Fruit fly (Drosophila melanogaster) Kc167 (cell line): Measurements from ENCODE around the gene Rbfox1.

Experiments
- Myc ChIP-seq: fragments of >200 bp; optimal IDR thresholded peaks from 2 replicates; lab custom pipeline; 2017; ENCODE audit warnings: missing external identifiers
- Sin3A ChIP-seq: fragments of >200 bp; optimal IDR thresholded peaks from 2 replicates; lab custom pipeline; 2018; ENCODE audit warnings: missing external identifiers
- h ChIP-seq: fragments of >200 bp; optimal IDR thresholded peaks from 3 replicates; lab custom pipeline; 2018; ENCODE audit warnings: missing external identifiers
- insv ChIP-seq: fragments of >200 bp; optimal IDR thresholded peaks from 3 replicates; lab custom pipeline; 2018; ENCODE audit warnings: missing external identifiers
- psq ChIP-seq: fragments of >200 bp; optimal IDR thresholded peaks from 2 replicates; lab custom pipeline; 2017; ENCODE audit warnings: missing external identifiers
- ttk ChIP-seq: sonication (Bioruptor generic); optimal IDR thresholded peaks from 2 replicates; lab custom pipeline; 2017; ENCODE audit warnings: missing external identifiers

Gene Rbfox1

dm6 chr3L:10584965-10585364 is 103.8 kb downstream of the Rbfox1 start:
- TF ChIP-seq ttk (no peak), h (lab: Kevin White, UChicago) (no peak), psq (no peak), Myc (no peak), Sin3A (lab: Kevin White, UChicago) (no peak), insv (no peak)

DNA sequence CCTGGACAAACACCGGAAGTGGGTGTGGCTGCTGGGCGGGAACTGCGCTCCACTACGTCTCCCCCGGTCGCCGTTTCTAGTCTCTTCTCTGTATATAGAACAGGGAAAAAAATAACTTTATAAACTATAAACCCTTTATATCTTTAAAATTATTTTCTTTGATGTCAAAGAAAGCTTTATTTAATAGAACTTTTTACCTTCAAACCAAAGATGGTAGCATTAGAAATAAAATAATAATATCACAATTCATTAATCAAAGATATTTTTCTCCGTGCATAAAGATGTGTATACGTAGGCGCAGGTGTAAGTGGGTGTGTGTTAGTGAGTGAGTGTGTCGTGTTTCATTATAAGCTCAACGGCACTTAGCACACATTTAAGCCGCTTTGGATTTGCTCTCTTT is 118.3 kb downstream of the Rbfox1 start:
- TF ChIP-seq h (lab: Kevin White, UChicago), result no peak
- TF ChIP-seq insv, result no peak
- TF ChIP-seq Myc, result no peak
- no peak for TF ChIP-seq ttk
- no peak for TF ChIP-seq Sin3A (lab: Kevin White, UChicago)
- TF ChIP-seq psq, result no peak

DNA sequence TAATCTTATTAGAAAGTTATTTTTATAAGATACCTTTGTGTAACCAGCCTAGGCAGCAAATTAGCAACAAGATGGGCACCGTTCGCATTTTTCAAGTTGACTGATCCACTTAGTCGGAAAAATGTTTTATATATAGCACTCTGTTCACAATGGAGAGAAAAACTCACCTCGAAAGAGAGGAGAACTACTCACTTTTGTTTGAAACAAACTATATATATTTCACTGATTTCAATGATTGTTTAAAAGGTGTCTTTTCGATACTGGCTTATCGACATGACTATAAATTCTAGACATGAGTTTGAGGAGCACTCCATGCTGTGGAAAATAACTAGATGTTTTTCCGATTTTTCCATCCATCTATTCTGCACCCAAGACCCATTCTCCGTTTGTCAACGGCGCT is 142.3 kb downstream of the Rbfox1 start, which contains the start of gene CG42521:
Gene CG42521, minus strand, starts transcription at position 101 of the 400 bp plus-strand sequence.
- no peak for TF ChIP-seq insv
- TF ChIP-seq Myc, result no peak
- no peak for TF ChIP-seq psq
- TF ChIP-seq h (lab: Kevin White, UChicago), result no peak
- no peak for TF ChIP-seq ttk
- no peak for TF ChIP-seq Sin3A (lab: Kevin White, UChicago)

DNA sequence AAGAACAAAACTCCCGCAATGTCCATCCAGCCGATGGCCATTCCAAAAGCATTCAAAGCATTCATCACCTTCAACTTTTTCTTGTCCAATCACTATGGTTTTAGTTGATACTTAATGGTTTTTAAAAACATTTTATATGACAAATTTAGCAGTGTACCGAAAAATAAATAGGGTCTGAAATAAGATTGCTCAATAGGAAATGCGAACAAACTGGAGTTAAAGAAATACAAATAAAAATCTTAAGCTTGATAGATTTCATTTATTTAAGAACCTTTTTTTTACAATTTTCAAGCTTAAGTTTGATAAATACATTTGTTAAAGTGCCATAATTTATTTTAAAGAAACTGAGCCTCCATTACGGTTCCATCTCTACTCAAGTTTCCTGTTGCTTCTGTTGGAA is 144.3 kb downstream of the Rbfox1 start, which contains the start of gene CG43127:
Gene CG43127, minus strand, starts transcription at position 101 of the 400 bp plus-strand sequence.
- TF ChIP-seq h (lab: Kevin White, UChicago) (no peak), psq (no peak), Sin3A (lab: Kevin White, UChicago) (no peak), Myc (no peak), insv (no peak), ttk (no peak)

DNA sequence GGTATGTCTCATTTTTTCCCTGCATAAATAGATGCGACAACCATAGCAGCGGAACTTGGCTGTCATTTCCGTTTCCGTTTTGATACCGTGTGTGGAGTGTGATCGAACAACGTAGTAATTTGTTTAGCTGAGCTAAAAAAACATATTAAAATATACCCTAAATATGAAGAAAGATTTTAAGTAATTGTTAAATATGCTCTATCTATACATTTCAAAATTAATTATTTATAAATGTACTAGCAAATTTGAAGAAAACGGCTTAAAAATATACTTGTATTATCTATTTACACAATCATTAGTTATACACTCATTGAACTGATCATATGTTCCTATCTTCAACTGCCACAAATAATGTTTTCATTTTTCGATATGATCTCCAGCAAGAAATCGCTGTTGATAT is 145.0 kb downstream of the Rbfox1 start, which contains the start of gene CG34238:
Gene CG34238, plus strand, starts transcription at position 301 of the 400 bp plus-strand sequence.
- no peak for TF ChIP-seq psq
- no peak for TF ChIP-seq h (lab: Kevin White, UChicago)
- no peak for TF ChIP-seq ttk
- TF ChIP-seq Sin3A (lab: Kevin White, UChicago), result no peak
- TF ChIP-seq Myc, result no peak
- TF ChIP-seq insv, result no peak

DNA sequence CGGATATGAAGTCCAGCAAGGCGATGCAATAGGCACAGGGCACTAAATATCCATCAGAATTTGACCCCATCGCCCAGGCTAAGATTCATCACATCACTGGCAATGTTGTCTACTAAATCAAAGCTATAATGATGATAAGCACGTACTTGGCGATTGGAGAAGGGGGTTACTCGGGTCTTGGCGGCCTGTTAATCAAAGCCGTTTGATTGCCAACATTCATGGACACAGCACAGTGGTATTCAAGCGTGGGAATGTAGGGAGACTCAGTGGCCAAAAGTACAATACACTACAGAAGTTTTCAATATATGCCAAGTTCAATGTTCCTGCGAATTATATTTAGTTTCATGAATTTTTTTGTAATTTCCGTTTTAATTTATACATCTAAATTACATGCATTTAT is 147.2 kb downstream of the Rbfox1 start, which contains the start of gene CG14151:
Gene CG14151, minus strand, starts transcription at position 101 of the 400 bp plus-strand sequence.
- TF ChIP-seq psq, result no peak
- no peak for TF ChIP-seq Myc
- TF ChIP-seq insv, result no peak
- no peak for TF ChIP-seq Sin3A (lab: Kevin White, UChicago)
- no peak for TF ChIP-seq ttk
- no peak for TF ChIP-seq h (lab: Kevin White, UChicago)

DNA sequence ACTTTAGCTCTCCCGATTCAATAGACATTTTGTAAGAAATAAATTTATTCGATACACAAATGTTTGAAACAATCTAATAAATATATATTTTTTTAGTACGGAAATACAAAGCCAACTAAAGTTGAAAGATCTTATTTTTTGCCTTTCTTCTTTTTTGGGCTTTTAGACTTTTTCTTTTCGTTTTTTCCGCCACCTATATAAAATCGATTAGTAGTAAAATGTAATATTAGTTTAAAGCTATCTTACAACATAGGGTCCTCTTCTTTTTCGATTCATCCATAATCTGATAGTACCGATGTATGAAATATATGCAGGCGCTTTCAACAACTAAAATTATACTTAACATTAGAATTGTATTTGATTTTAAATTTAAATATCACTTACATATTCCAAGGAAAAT is 148.8 kb downstream of the Rbfox1 start, which contains the start of gene CG42536:
Gene CG42536, minus strand, starts transcription at position 101 of the 400 bp plus-strand sequence.
- TF ChIP-seq ttk (no peak), Sin3A (lab: Kevin White, UChicago) (no peak), h (lab: Kevin White, UChicago) (no peak), psq (no peak), Myc (no peak), insv (no peak)

DNA sequence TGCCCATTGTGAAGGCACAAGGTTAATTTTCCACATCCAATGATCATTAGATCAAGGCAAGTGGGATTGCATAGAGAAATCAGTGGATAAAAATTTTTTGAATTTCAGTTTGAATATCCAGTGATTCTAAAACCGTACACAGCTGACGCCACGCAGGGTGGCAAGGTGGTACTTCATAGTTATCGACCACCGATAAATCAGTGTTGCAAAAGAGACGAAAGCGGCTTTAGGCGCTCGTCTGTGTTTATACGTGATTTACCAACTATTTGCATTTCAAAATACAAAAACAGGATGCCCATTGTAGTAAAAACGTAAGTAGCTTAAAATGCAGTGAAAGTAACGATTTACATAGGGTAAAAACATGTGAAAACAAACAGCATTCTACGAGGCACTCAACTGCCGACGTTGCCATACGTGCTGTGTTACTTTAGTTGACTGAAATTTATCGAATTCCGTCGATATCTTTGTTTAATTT is 149.7 kb downstream of the Rbfox1 start, which contains the start of the genes CG42535, CG34001 and hay:
Gene CG42535, minus strand, starts transcription at position 51 of the 475 bp plus-strand sequence.
Gene CG34001, plus strand, starts transcription at position 195 of the 475 bp plus-strand sequence.
Gene hay, plus strand, starts transcription at position 195 of the 475 bp plus-strand sequence.
- TF ChIP-seq h (lab: Kevin White, UChicago), result no peak
- no peak for TF ChIP-seq Myc
- no peak for TF ChIP-seq psq
- TF ChIP-seq ttk, result no peak
- no peak for TF ChIP-seq insv
- TF ChIP-seq Sin3A (lab: Kevin White, UChicago), result no peak

- no peak for TF ChIP-seq ttk
- no peak for TF ChIP-seq Sin3A (lab: Kevin White, UChicago)
- TF ChIP-seq psq, result no peak
- TF ChIP-seq Myc, result no peak
Measured at dm6 chr3L:10637819-10638218, 156.6 kb downstream of the Rbfox1 start, which contains the start of gene Cnep1r2. Cnep1r2 (plus strand) TSS chr3L:10638146.

- TF ChIP-seq insv, result no peak
- no peak for TF ChIP-seq Sin3A (lab: Kevin White, UChicago)
- no peak for TF ChIP-seq psq
- no peak for TF ChIP-seq ttk
- no peak for TF ChIP-seq Myc
- no peak for TF ChIP-seq h (lab: Kevin White, UChicago)
Measured at dm6 chr3L:10639440-10639839, 158.2 kb downstream of the Rbfox1 start, which contains the start of gene CG18628. CG18628 (plus strand) TSS chr3L:10639740.

DNA sequence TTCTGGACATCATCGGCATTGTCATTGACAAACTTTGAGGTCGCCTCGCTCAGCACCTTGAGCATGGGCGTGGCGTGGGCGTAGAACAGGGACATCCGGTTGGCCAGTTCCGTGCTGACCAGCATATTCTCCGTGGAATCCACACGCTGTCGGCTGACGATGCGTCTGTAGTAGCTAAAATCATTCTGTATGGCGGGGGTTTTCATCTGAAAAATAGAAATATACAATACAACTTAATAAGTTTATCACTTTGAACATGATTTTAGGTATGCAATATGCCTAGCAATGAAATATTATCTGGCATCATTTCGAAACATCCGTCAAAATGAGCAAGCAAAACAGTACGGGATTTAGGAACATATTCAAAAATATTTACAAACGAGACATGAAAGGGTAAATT is 160.4 kb downstream of the Rbfox1 start, which contains the start of gene CG14154:
Gene CG14154, plus strand, starts transcription at position 301 of the 400 bp plus-strand sequence.
- TF ChIP-seq insv, result no peak
- TF ChIP-seq h (lab: Kevin White, UChicago), result no peak
- no peak for TF ChIP-seq ttk
- no peak for TF ChIP-seq psq
- TF ChIP-seq Myc, result no peak
- TF ChIP-seq Sin3A (lab: Kevin White, UChicago), result no peak

DNA sequence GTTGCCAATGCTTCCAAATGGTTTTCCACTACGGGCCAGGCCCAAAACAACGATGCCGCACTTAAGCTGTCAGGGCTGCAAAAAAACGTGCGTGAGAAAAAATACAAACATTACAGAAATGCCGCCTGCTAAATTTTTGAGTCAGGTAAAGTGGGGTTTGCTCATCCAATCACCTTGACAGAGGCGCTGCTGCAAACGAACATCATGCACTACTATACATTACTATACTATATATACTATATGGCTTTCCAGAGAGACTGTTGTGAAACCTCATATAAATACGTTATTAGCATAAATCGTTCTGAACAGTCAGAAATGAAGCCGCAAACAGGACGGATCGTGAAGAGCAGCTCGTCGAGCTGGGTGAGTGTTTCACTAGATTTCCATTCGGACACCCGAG is 162.0 kb downstream of the Rbfox1 start, which contains the start of gene CG14153:
Gene CG14153, plus strand, starts transcription at position 301 of the 400 bp plus-strand sequence.
- TF ChIP-seq Myc (no peak), ttk (no peak), Sin3A (lab: Kevin White, UChicago) (no peak), h (lab: Kevin White, UChicago) (no peak), insv (no peak)
